Worm (Caenorhabditis elegans) whole organism, L2 larva: Measurements from ENCODE around the gene F58E6.11.

Source experiments
- C34F6.9 ChIP-seq: fragments of 150-350 bp; optimal IDR thresholded peaks from 2 replicates; lab custom pipeline; 2014; ENCODE audit warnings: missing biosample characterization, missing genetic modification characterization
- F13H6.1 ChIP-seq: sonication (generic microtip); optimal IDR thresholded peaks from 2 replicates; lab custom pipeline; 2016; ENCODE audit warnings: missing genetic modification characterization, missing compliant biosample characterization
- R02D3.7 ChIP-seq: fragments of 150-350 bp; optimal IDR thresholded peaks from 2 replicates; lab custom pipeline; 2014; ENCODE audit warnings: missing biosample characterization, missing genetic modification characterization
- Y55F3AM.14 ChIP-seq: fragments of 200-800 bp; sonication (Bioruptor generic); optimal IDR thresholded peaks from 2 replicates; lab custom pipeline; 2018; ENCODE audit warnings: mild to moderate bottlenecking, missing genetic modification characterization, missing compliant biosample characterization
- ZK546.5 ChIP-seq: sonication (generic microtip); optimal IDR thresholded peaks from 2 replicates; lab custom pipeline; 2017; ENCODE audit warnings: missing biosample characterization, missing genetic modification characterization
- alr-1 ChIP-seq: fragments of 150-350 bp; optimal IDR thresholded peaks from 2 replicates; lab custom pipeline; 2014; ENCODE audit warnings: missing biosample characterization, missing genetic modification characterization
- aly-2 ChIP-seq: fragments of 150-350 bp; optimal IDR thresholded peaks from 2 replicates; lab custom pipeline; 2014; ENCODE audit warnings: missing biosample characterization, missing genetic modification characterization
- blmp-1 ChIP-seq: sonication (generic microtip); optimal IDR thresholded peaks from 2 replicates; lab custom pipeline; 2017; ENCODE audit warnings: missing genetic modification characterization, mild to moderate bottlenecking, missing compliant biosample characterization, antibody characterized with exemption, moderate library complexity; ENCODE audit not compliant: insufficient read depth
- ceh-16 ChIP-seq: fragments of 150-350 bp; optimal IDR thresholded peaks from 2 replicates; lab custom pipeline; 2014; ENCODE audit warnings: missing biosample characterization, missing genetic modification characterization
- crh-2 ChIP-seq: sonication (generic microtip); optimal IDR thresholded peaks from 2 replicates; lab custom pipeline; 2017; ENCODE audit warnings: missing biosample characterization, missing genetic modification characterization
- dmd-4 ChIP-seq: sonication (generic microtip); optimal IDR thresholded peaks from 2 replicates; lab custom pipeline; 2017; ENCODE audit warnings: missing biosample characterization, missing genetic modification characterization
- egl-27 ChIP-seq: sonication (generic microtip); optimal IDR thresholded peaks from 3 replicates; lab custom pipeline; 2017; ENCODE audit warnings: missing biosample characterization, missing genetic modification reagents, missing genetic modification characterization
- elt-1 ChIP-seq: fragments of 150-350 bp; optimal IDR thresholded peaks from 2 replicates; lab custom pipeline; 2014; ENCODE audit warnings: missing biosample characterization, missing genetic modification characterization
- elt-3 ChIP-seq: sonication (generic microtip); optimal IDR thresholded peaks from 2 replicates; lab custom pipeline; 2017; ENCODE audit warnings: missing biosample characterization, missing genetic modification characterization
- fos-1 ChIP-seq: fragments of 150-350 bp; optimal IDR thresholded peaks from 2 replicates; lab custom pipeline; 2014; ENCODE audit warnings: missing biosample characterization, missing genetic modification characterization
- gmeb-1 ChIP-seq: fragments of 150-350 bp; optimal IDR thresholded peaks from 2 replicates; lab custom pipeline; 2014; ENCODE audit warnings: missing biosample characterization, missing genetic modification characterization
- lin-11 ChIP-seq: fragments of 150-350 bp; sonication (generic microtip); optimal IDR thresholded peaks from 2 replicates; lab custom pipeline; 2014; ENCODE audit warnings: missing biosample characterization, missing genetic modification characterization, inconsistent platforms, mixed read lengths
- lin-13 ChIP-seq: fragments of 150-350 bp; optimal IDR thresholded peaks from 2 replicates; lab custom pipeline; 2014; ENCODE audit warnings: missing biosample characterization, missing genetic modification reagents, missing genetic modification characterization
- lin-39 ChIP-seq: fragments of 150-350 bp; optimal IDR thresholded peaks from 2 replicates; lab custom pipeline; 2014; ENCODE audit warnings: missing biosample characterization, missing genetic modification reagents, missing genetic modification characterization
- lsy-2 ChIP-seq, 2 experiments: fragments of 150-350 bp in 1 of 2; sonication (generic microtip) in 1 of 2; optimal IDR thresholded peaks; 2 replicates each; lab custom pipeline; 2014 to 2017; ENCODE audit warnings: missing biosample characterization in 2 of 2, missing genetic modification characterization in 2 of 2
- mab-5 ChIP-seq: fragments of 150-350 bp; optimal IDR thresholded peaks from 2 replicates; lab custom pipeline; 2014; ENCODE audit warnings: missing biosample characterization, missing genetic modification characterization
- mbf-1 ChIP-seq: sonication (generic microtip); optimal IDR thresholded peaks from 2 replicates; lab custom pipeline; 2017; ENCODE audit warnings: missing biosample characterization, missing genetic modification characterization
- mdl-1 ChIP-seq, 2 experiments: fragments of 150-350 bp in 1 of 2; sonication (generic microtip) in 1 of 2; optimal IDR thresholded peaks; 2 replicates each; lab custom pipeline; 2017; ENCODE audit warnings: missing biosample characterization in 2 of 2, missing genetic modification characterization in 2 of 2
- nhr-10 ChIP-seq: sonication (generic microtip); optimal IDR thresholded peaks from 2 replicates; lab custom pipeline; 2017; ENCODE audit warnings: missing biosample characterization, missing genetic modification characterization
- nhr-11 ChIP-seq: fragments of 150-350 bp; optimal IDR thresholded peaks from 2 replicates; lab custom pipeline; 2014; ENCODE audit warnings: missing biosample characterization, missing genetic modification characterization
- nhr-12 ChIP-seq: fragments of 150-350 bp; optimal IDR thresholded peaks from 2 replicates; lab custom pipeline; 2014; ENCODE audit warnings: missing biosample characterization, missing genetic modification characterization
- nhr-129 ChIP-seq: fragments of 150-350 bp; optimal IDR thresholded peaks from 2 replicates; lab custom pipeline; 2014; ENCODE audit warnings: missing biosample characterization, missing genetic modification characterization
- nhr-21 ChIP-seq: fragments of 150-350 bp; optimal IDR thresholded peaks from 2 replicates; lab custom pipeline; 2014; ENCODE audit warnings: missing biosample characterization, missing genetic modification characterization
- nhr-23 ChIP-seq: fragments of 150-350 bp; optimal IDR thresholded peaks from 2 replicates; lab custom pipeline; 2014; ENCODE audit warnings: missing biosample characterization, missing genetic modification reagents, missing genetic modification characterization
- nhr-237 ChIP-seq: fragments of 150-350 bp; optimal IDR thresholded peaks from 2 replicates; lab custom pipeline; 2014; ENCODE audit warnings: missing biosample characterization, missing genetic modification characterization
- nhr-25 ChIP-seq: fragments of 150-350 bp; sonication (generic microtip); optimal IDR thresholded peaks from 3 replicates; lab custom pipeline; 2014; ENCODE audit warnings: missing biosample characterization, missing genetic modification characterization
- nhr-77 ChIP-seq: fragments of 150-350 bp; optimal IDR thresholded peaks from 2 replicates; lab custom pipeline; 2014; ENCODE audit warnings: missing biosample characterization, missing genetic modification characterization
- peb-1 ChIP-seq: fragments of 150-350 bp; optimal IDR thresholded peaks from 2 replicates; lab custom pipeline; 2014; ENCODE audit warnings: missing biosample characterization, missing genetic modification characterization
- sem-4 ChIP-seq: fragments of 150-350 bp; optimal IDR thresholded peaks from 2 replicates; lab custom pipeline; 2014; ENCODE audit warnings: missing biosample characterization, missing genetic modification reagents, missing genetic modification characterization
- sma-3 ChIP-seq: sonication (generic microtip); optimal IDR thresholded peaks from 2 replicates; lab custom pipeline; 2016; ENCODE audit warnings: missing genetic modification reagents, missing genetic modification characterization, missing compliant biosample characterization
- sma-9 ChIP-seq, 2 experiments: fragments of 150-350 bp in 1 of 2; sonication (generic microtip) in 1 of 2; optimal IDR thresholded peaks; 2 replicates each; lab custom pipeline; 2014 to 2016; ENCODE audit warnings: missing genetic modification characterization in 2 of 2, mild to moderate bottlenecking in 1 of 2, missing biosample characterization in 1 of 2, missing compliant biosample characterization in 1 of 2, missing genetic modification reagents in 1 of 2, moderate library complexity in 1 of 2
- snpc-4 ChIP-seq: fragments of 150-350 bp; optimal IDR thresholded peaks from 2 replicates; lab custom pipeline; 2014; ENCODE audit warnings: missing biosample characterization, missing genetic modification characterization
- unc-55 ChIP-seq: fragments of 150-350 bp; sonication (generic microtip); optimal IDR thresholded peaks from 3 replicates; lab custom pipeline; 2014; ENCODE audit warnings: missing biosample characterization, missing genetic modification reagents, missing genetic modification characterization
- ztf-1 ChIP-seq: fragments of 200-800 bp; sonication (Bioruptor generic); conservative IDR thresholded peaks from 2 replicates; pipeline ENCODE4 v1.3.6; 2022; ENCODE audit warnings: missing genetic modification characterization, missing compliant biosample characterization
- ztf-11 ChIP-seq: sonication (generic microtip); optimal IDR thresholded peaks from 2 replicates; lab custom pipeline; 2017; ENCODE audit warnings: missing biosample characterization, missing genetic modification characterization

F58E6.11 gene

ce11 chrV:9739402-9739801 lies 18.4 kb downstream of the F58E6.11 start, which contains the start of gene marc-1:
marc-1 (plus strand) TSS chrV:9739702.
- TF ChIP-seq alr-1: no peak
- no peak for TF ChIP-seq peb-1 (tag; lab: Kevin White, UChicago)
- no peak for TF ChIP-seq ceh-16
- no peak for TF ChIP-seq elt-1 (tag; lab: Kevin White, UChicago)
- TF ChIP-seq nhr-10 (tag; lab: Kevin White, UChicago): no peak
- no peak for TF ChIP-seq F13H6.1
- no peak for TF ChIP-seq C34F6.9 (tag; lab: Kevin White, UChicago)
- TF ChIP-seq ztf-1 (GFP tag; lab: Robert Waterston, UW): no peak
- TF ChIP-seq aly-2 (tag; lab: Kevin White, UChicago): no peak
- TF ChIP-seq nhr-237: no peak
- no peak for TF ChIP-seq fos-1 (tag; lab: Kevin White, UChicago)
- no peak for TF ChIP-seq unc-55 (GFP tag; lab: Kevin White, UChicago)
- TF ChIP-seq ztf-11 (tag; lab: Kevin White, UChicago): no peak
- TF ChIP-seq nhr-12 (tag; lab: Kevin White, UChicago): no peak
- no peak for TF ChIP-seq sma-3
- no peak for TF ChIP-seq ZK546.5 (tag; lab: Kevin White, UChicago)
- TF ChIP-seq, all 48 proteins: peak for 0

ce11 chrV:9738077-9738705 lies 19.6 kb downstream of the F58E6.11 start:
- no peak for TF ChIP-seq Y55F3AM.14
- peak; percentile 18 for TF ChIP-seq crh-2
- TF ChIP-seq lsy-2 (tag; optimal IDR thresholded peaks at IDR 0.05; lab: Kevin White, UChicago): no peak
- peak; percentile 24 for TF ChIP-seq sma-9 (GFP tag; optimal IDR thresholded peaks at IDR 0.05; lab: Kevin White, UChicago)
- no peak for TF ChIP-seq sma-9 (tag; optimal IDR thresholded peaks at IDR 0.05; lab: Kevin White, UChicago)
- no peak for TF ChIP-seq nhr-23 (tag; lab: Kevin White, UChicago)
- TF ChIP-seq nhr-129: no peak
- TF ChIP-seq aly-2 (tag; lab: Kevin White, UChicago): no peak
- TF ChIP-seq fos-1 (tag; lab: Kevin White, UChicago): peak; percentile 71
- no peak for TF ChIP-seq R02D3.7 (tag; lab: Kevin White, UChicago)
- TF ChIP-seq unc-55 (GFP tag; lab: Kevin White, UChicago): no peak
- TF ChIP-seq nhr-21 (tag; lab: Kevin White, UChicago): no peak
- TF ChIP-seq nhr-77 (tag; lab: Kevin White, UChicago): no peak
- no peak for TF ChIP-seq sem-4 (tag; lab: Kevin White, UChicago)
- TF ChIP-seq elt-1 (tag; lab: Kevin White, UChicago): no peak
- no peak for TF ChIP-seq mdl-1 (tag; optimal IDR thresholded peaks at IDR 0.05; lab: Kevin White, UChicago)
- no peak for TF ChIP-seq mab-5 (tag; lab: Kevin White, UChicago)
- TF ChIP-seq ztf-11 (tag; lab: Kevin White, UChicago): no peak
- TF ChIP-seq blmp-1: no peak
- TF ChIP-seq sma-3: no peak
- TF ChIP-seq nhr-237: no peak
- TF ChIP-seq, all 48 proteins: peak for 3

- peak; percentile 78 for TF ChIP-seq fos-1 (tag; lab: Kevin White, UChicago)
- peak; percentile 25 for TF ChIP-seq crh-2
- no peak for TF ChIP-seq lin-39 (tag; lab: Kevin White, UChicago)
- TF ChIP-seq sem-4 (tag; lab: Kevin White, UChicago): no peak
- no peak for TF ChIP-seq F13H6.1
- no peak for TF ChIP-seq aly-2 (tag; lab: Kevin White, UChicago)
Observed at ce11 chrV:9737287-9737686, 20.5 kb downstream of the F58E6.11 start, which contains the start of gene aqp-4. aqp-4 (plus strand) TSS chrV:9737556.

ce11 chrV:9733920-9734454 lies 23.8 kb downstream of the F58E6.11 start, which contains the start of gene cal-7:
cal-7 (plus strand) TSS chrV:9734103.
- TF ChIP-seq dmd-4 (tag; lab: Kevin White, UChicago) (no peak), gmeb-1 (tag; lab: Kevin White, UChicago) (no peak), sma-3 (peak; percentile 24), snpc-4 (no peak), lsy-2 (tag; optimal IDR thresholded peaks at IDR 0.05; lab: Kevin White, UChicago) (peak in 1 of 2 experiments; percentile 30)

- TF ChIP-seq ztf-1 (GFP tag; lab: Robert Waterston, UW) (no peak), elt-1 (tag; lab: Kevin White, UChicago) (no peak), lin-13 (GFP tag; lab: Kevin White, UChicago) (no peak), elt-3 (tag; lab: Kevin White, UChicago) (no peak), gmeb-1 (tag; lab: Kevin White, UChicago) (no peak), F13H6.1 (no peak), C34F6.9 (tag; lab: Kevin White, UChicago) (peak; percentile 23), nhr-23 (tag; lab: Kevin White, UChicago) (no peak), blmp-1 (no peak), snpc-4 (no peak), dmd-4 (tag; lab: Kevin White, UChicago) (no peak), lin-39 (tag; lab: Kevin White, UChicago) (no peak), nhr-25 (tag; lab: Kevin White, UChicago) (no peak), egl-27 (tag; lab: Kevin White, UChicago) (no peak), nhr-10 (tag; lab: Kevin White, UChicago) (no peak), sem-4 (tag; lab: Kevin White, UChicago) (peak; percentile 32), lin-11 (no peak), unc-55 (GFP tag; lab: Kevin White, UChicago) (peak; percentile 8), nhr-11 (tag; lab: Kevin White, UChicago) (no peak), sma-9 (GFP tag; optimal IDR thresholded peaks at IDR 0.05; lab: Kevin White, UChicago) (peak; percentile 12), sma-9 (tag; optimal IDR thresholded peaks at IDR 0.05; lab: Kevin White, UChicago) (no peak), crh-2 (peak; percentile 29), mbf-1 (tag; lab: Kevin White, UChicago) (no peak), fos-1 (tag; lab: Kevin White, UChicago) (no peak)
Observed at ce11 chrV:9731852-9732251, 25.9 kb downstream of the F58E6.11 start.
